Worm (Caenorhabditis elegans) whole organism, early embryonic: ENCODE data around the gene C35B1.2.

Experiments
- F13C5.2 ChIP-seq: sonication (generic microtip); optimal IDR thresholded peaks from 2 replicates; lab custom pipeline; 2017; ENCODE audit warnings: mild to moderate bottlenecking, missing genetic modification characterization, inconsistent platforms, missing compliant biosample characterization
- aly-1 ChIP-seq: sonication (generic microtip); optimal IDR thresholded peaks from 2 replicates; lab custom pipeline; 2016; ENCODE audit warnings: missing genetic modification characterization, missing compliant biosample characterization
- ama-1 ChIP-seq: fragments of 150-350 bp; optimal IDR thresholded peaks from 2 replicates; lab custom pipeline; 2014
- ceh-13 ChIP-seq: fragments of 200-800 bp; sonication (Bioruptor generic); optimal IDR thresholded peaks from 2 replicates; lab custom pipeline; 2018; ENCODE audit warnings: mild to moderate bottlenecking, missing genetic modification characterization, missing compliant biosample characterization
- ceh-36 ChIP-seq: sonication (generic microtip); optimal IDR thresholded peaks from 2 replicates; lab custom pipeline; 2016; ENCODE audit warnings: missing genetic modification characterization, inconsistent platforms, missing compliant biosample characterization
- ets-7 ChIP-seq: sonication (generic microtip); optimal IDR thresholded peaks from 2 replicates; lab custom pipeline; 2016; ENCODE audit warnings: missing genotype, missing genetic modification characterization, missing compliant biosample characterization
- flt-1 ChIP-seq: fragments of 200-800 bp; sonication (Bioruptor generic); IDR thresholded peaks from 2 replicates; pipeline ENCODE4 v1.3.6; 2022; ENCODE audit warnings: missing genetic modification characterization, missing compliant biosample characterization
- hmbx-1 ChIP-seq: sonication (generic microtip); optimal IDR thresholded peaks from 2 replicates; lab custom pipeline; 2016; ENCODE audit warnings: mild to moderate bottlenecking, missing genetic modification characterization, missing compliant biosample characterization
- scrt-1 ChIP-seq: fragments of 200-800 bp; sonication (Bioruptor generic); IDR thresholded peaks from 2 replicates; pipeline ENCODE4 v1.3.6; 2022; ENCODE audit warnings: missing genetic modification characterization, missing compliant biosample characterization

- TF ChIP-seq flt-1 (GFP tag; lab: Robert Waterston, UW) (no peak), ama-1 (lab: Kevin White, UChicago) (no peak), F13C5.2 (tag; lab: Kevin White, UChicago) (no peak), aly-1 (tag; lab: Kevin White, UChicago) (no peak), ceh-36 (tag; lab: Kevin White, UChicago) (no peak), ceh-13 (GFP tag; lab: Kevin White, UChicago) (no peak), hmbx-1 (tag; lab: Kevin White, UChicago) (no peak), ets-7 (tag; lab: Kevin White, UChicago) (no peak), scrt-1 (no peak)
Measured at ce11 chrIV:4053405-4053804, 32.6 kb upstream of the C35B1.2 start.
